Fruit fly (Drosophila melanogaster): ENCODE results near the gene CG6184.

The CG6184 gene

dm6 chr3R:19625300-19626230 lies 32.1 kb downstream of the CG6184 start:
- TF ChIP-seq ttk (optimal IDR thresholded peaks at IDR 0.05) (no peak), Myc (optimal IDR thresholded peaks at IDR 0.05) (no peak), h (optimal IDR thresholded peaks at IDR 0.05) (no peak), Sin3A (optimal IDR thresholded peaks at IDR 0.05) (no peak), psq (optimal IDR thresholded peaks at IDR 0.05) (no peak), insv (optimal IDR thresholded peaks at IDR 0.05) (no peak)

- no peak for TF ChIP-seq ttk (optimal IDR thresholded peaks at IDR 0.05)
- no peak for TF ChIP-seq Sin3A (optimal IDR thresholded peaks at IDR 0.05)
Observed at dm6 chr3R:19624482-19624881, 33.2 kb downstream of the CG6184 start.

- TF ChIP-seq Myc (optimal IDR thresholded peaks at IDR 0.05): no peak
- no peak for TF ChIP-seq insv (optimal IDR thresholded peaks at IDR 0.05)
- TF ChIP-seq h (optimal IDR thresholded peaks at IDR 0.05): no peak
- no peak for TF ChIP-seq psq (optimal IDR thresholded peaks at IDR 0.05)
- TF ChIP-seq ttk (optimal IDR thresholded peaks at IDR 0.05): no peak
- TF ChIP-seq Sin3A (optimal IDR thresholded peaks at IDR 0.05): no peak
Observed at dm6 chr3R:19623606-19624005, 34.1 kb downstream of the CG6184 start.

dm6 chr3R:19622005-19622404 lies 35.7 kb downstream of the CG6184 start:
- no peak for TF ChIP-seq insv (optimal IDR thresholded peaks at IDR 0.05)
- TF ChIP-seq ttk (optimal IDR thresholded peaks at IDR 0.05): no peak
- no peak for TF ChIP-seq h (optimal IDR thresholded peaks at IDR 0.05)
- TF ChIP-seq Sin3A (optimal IDR thresholded peaks at IDR 0.05): no peak
- TF ChIP-seq psq (optimal IDR thresholded peaks at IDR 0.05): no peak
- TF ChIP-seq Myc (optimal IDR thresholded peaks at IDR 0.05): no peak

dm6 chr3R:19620953-19621352 lies 36.7 kb downstream of the CG6184 start:
- TF ChIP-seq ttk (optimal IDR thresholded peaks at IDR 0.05): no peak
- no peak for TF ChIP-seq Sin3A (optimal IDR thresholded peaks at IDR 0.05)
- no peak for TF ChIP-seq h (optimal IDR thresholded peaks at IDR 0.05)
- no peak for TF ChIP-seq insv (optimal IDR thresholded peaks at IDR 0.05)
- no peak for TF ChIP-seq psq (optimal IDR thresholded peaks at IDR 0.05)

dm6 chr3R:19619908-19620307 lies 37.8 kb downstream of the CG6184 start:
- TF ChIP-seq ttk (optimal IDR thresholded peaks at IDR 0.05) (no peak), psq (optimal IDR thresholded peaks at IDR 0.05) (no peak), insv (optimal IDR thresholded peaks at IDR 0.05) (no peak), h (optimal IDR thresholded peaks at IDR 0.05) (no peak)

dm6 chr3R:19612908-19613431 lies 44.7 kb downstream of the CG6184 start, which contains the start of gene CG16727:
Gene CG16727, plus strand, starts transcription at chr3R:19613381.
- no peak for TF ChIP-seq ttk (optimal IDR thresholded peaks at IDR 0.05)
- TF ChIP-seq h (optimal IDR thresholded peaks at IDR 0.05): no peak
- TF ChIP-seq Sin3A (optimal IDR thresholded peaks at IDR 0.05): no peak
- no peak for TF ChIP-seq Myc (optimal IDR thresholded peaks at IDR 0.05)
- TF ChIP-seq psq (optimal IDR thresholded peaks at IDR 0.05): no peak
- no peak for TF ChIP-seq insv (optimal IDR thresholded peaks at IDR 0.05)

- TF ChIP-seq h (optimal IDR thresholded peaks at IDR 0.05) (no peak), Sin3A (optimal IDR thresholded peaks at IDR 0.05) (no peak), psq (optimal IDR thresholded peaks at IDR 0.05) (no peak)
Observed at dm6 chr3R:19609925-19610324, 47.7 kb downstream of the CG6184 start, which contains the start of gene CG17752. Gene CG17752, plus strand, starts transcription at chr3R:19610225.

dm6 chr3R:19606954-19607353 lies 50.7 kb downstream of the CG6184 start, which contains the start of gene CG17751:
Gene CG17751, plus strand, starts transcription at chr3R:19607254.
- no peak for TF ChIP-seq psq (optimal IDR thresholded peaks at IDR 0.05)
- no peak for TF ChIP-seq h (optimal IDR thresholded peaks at IDR 0.05)
- TF ChIP-seq ttk (optimal IDR thresholded peaks at IDR 0.05): no peak
- TF ChIP-seq Sin3A (optimal IDR thresholded peaks at IDR 0.05): no peak
- no peak for TF ChIP-seq Myc (optimal IDR thresholded peaks at IDR 0.05)
- no peak for TF ChIP-seq insv (optimal IDR thresholded peaks at IDR 0.05)

- TF ChIP-seq Myc (optimal IDR thresholded peaks at IDR 0.05): no peak
Observed at dm6 chr3R:19602996-19603395, 54.7 kb downstream of the CG6184 start, which contains the start of gene CG7342. Gene CG7342, plus strand, starts transcription at chr3R:19603375.

Data from Kc167 (cell line).